Fruit fly (Drosophila melanogaster): ENCODE data around the gene CG14391.

CG14391 gene

DNA sequence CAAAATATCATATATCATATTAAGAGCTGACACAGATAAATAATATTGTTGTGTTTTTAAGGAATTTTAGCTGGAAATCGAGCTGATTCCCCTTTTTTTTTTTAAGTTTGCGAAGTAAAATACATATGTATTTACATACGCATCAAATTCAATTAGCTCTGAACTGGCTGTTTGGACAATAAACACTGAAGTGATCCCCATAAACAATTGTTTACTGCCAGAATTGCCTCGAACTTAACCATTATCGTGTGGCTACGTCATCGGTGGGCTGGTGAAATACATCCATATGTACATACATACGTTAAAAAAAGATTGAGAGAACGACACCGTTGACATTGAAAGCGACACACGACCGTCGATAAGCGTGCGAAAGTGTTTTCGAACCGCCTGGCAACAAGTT, 21.6 kb upstream of the CG14391 start (continued):
- TF ChIP-seq bsh (GFP tag; optimal IDR thresholded peaks at IDR 0.05) (no peak), Chrac-16 (GFP tag; optimal IDR thresholded peaks at IDR 0.05) (no peak), Xrp1 (GFP tag; IDR thresholded peaks at IDR 0.05) (0 out of 2 replicates have a peak, but pooled peaks have one; percentile 9), B-H2 (GFP tag; optimal IDR thresholded peaks at IDR 0.05) (peak; percentile 60), grau (tag; optimal IDR thresholded peaks at IDR 0.05) (no peak), CG9817 (tag; optimal IDR thresholded peaks at IDR 0.05) (no peak), Atf-2 (GFP tag; optimal IDR thresholded peaks at IDR 0.05) (no peak), CG2129 (GFP tag; IDR thresholded peaks at IDR 0.05; ENCODE audit: partially characterized antibody) (no peak), Spps (tag; optimal IDR thresholded peaks at IDR 0.05) (no peak), Ptx1 (GFP tag; IDR thresholded peaks at IDR 0.05) (no peak), ara (GFP tag; IDR thresholded peaks at IDR 0.05) (no peak), sens (GFP tag) (peak; percentile 47), sug (tag; optimal IDR thresholded peaks at IDR 0.05) (peak; percentile 43), lilli (GFP tag; optimal IDR thresholded peaks at IDR 0.05) (no peak), Meics (GFP tag; optimal IDR thresholded peaks at IDR 0.05) (peak; percentile 7), usp (GFP tag; optimal IDR thresholded peaks at IDR 0.05) (no peak), H2.0 (GFP tag; IDR thresholded peaks at IDR 0.05) (no peak), jumu (GFP tag; optimal IDR thresholded peaks at IDR 0.05) (no peak), schlank (tag; optimal IDR thresholded peaks at IDR 0.05) (peak; percentile 16), CG7963 (GFP tag; IDR thresholded peaks at IDR 0.05; ENCODE audit: partially characterized antibody) (no peak), gt (GFP tag; IDR thresholded peaks at IDR 0.05) (no peak), Bteb2 (GFP tag; optimal IDR thresholded peaks at IDR 0.05) (no peak), sc (optimal IDR thresholded peaks at IDR 0.05) (no peak), sc (GFP tag; optimal IDR thresholded peaks at IDR 0.05) (no peak), CG12659 (GFP tag; optimal IDR thresholded peaks at IDR 0.05) (peak; percentile 7), CG10565 (GFP tag; optimal IDR thresholded peaks at IDR 0.05) (no peak), insv (GFP tag; optimal IDR thresholded peaks at IDR 0.05) (no peak), CG14965 (GFP tag; optimal IDR thresholded peaks at IDR 0.05; ENCODE audit: borderline replicate concordance) (no peak), CG13424 (tag; optimal IDR thresholded peaks at IDR 0.05) (no peak), ERR (GFP tag; optimal IDR thresholded peaks at IDR 0.05) (no peak), Atf6 (GFP tag; IDR thresholded peaks at IDR 0.05) (0 out of 2 replicates have a peak, but pooled peaks have one; percentile 18), Rfx (GFP tag; IDR thresholded peaks at IDR 0.05) (peak; percentile 23; the same call in 1 of the 2 replicates), CG9876 (GFP tag; optimal IDR thresholded peaks at IDR 0.05) (no peak), Lpt (GFP tag; optimal IDR thresholded peaks at IDR 0.05) (no peak), CG12769 (tag; optimal IDR thresholded peaks at IDR 0.05) (peak; percentile 47), pita (GFP tag; optimal IDR thresholded peaks at IDR 0.05) (no peak), CG11085 (GFP tag; IDR thresholded peaks at IDR 0.05) (no peak), CG12299 (tag; optimal IDR thresholded peaks at IDR 0.05) (no peak), CG33213 (GFP tag; optimal IDR thresholded peaks at IDR 0.05) (no peak), BtbVII (GFP tag; optimal IDR thresholded peaks at IDR 0.05) (peak; percentile 69), CG8290 (GFP tag; optimal IDR thresholded peaks at IDR 0.05) (no peak), CG8290 (tag; optimal IDR thresholded peaks at IDR 0.05) (peak in 1 of 2 experiments; percentile 55), CG6765 (GFP tag; optimal IDR thresholded peaks at IDR 0.05) (peak; percentile 57), CG5245 (GFP tag; optimal IDR thresholded peaks at IDR 0.05) (no peak), zfh2 (GFP tag; optimal IDR thresholded peaks at IDR 0.05) (no peak), CG7271 (tag; optimal IDR thresholded peaks at IDR 0.05) (no peak), Camta (GFP tag; optimal IDR thresholded peaks at IDR 0.05) (no peak), row (GFP tag; IDR thresholded peaks at IDR 0.05) (no peak), zen (tag; optimal IDR thresholded peaks at IDR 0.05) (no peak), CG30403 (GFP tag; optimal IDR thresholded peaks at IDR 0.05) (no peak), CG31365 (tag; optimal IDR thresholded peaks at IDR 0.05) (no peak), Tbp (GFP tag; optimal IDR thresholded peaks at IDR 0.05) (no peak), nerfin-1 (tag; optimal IDR thresholded peaks at IDR 0.05) (no peak)
